Fruit fly (Drosophila melanogaster) whole organism, prepupa: ENCODE measurements around the gene CG13841.

Experiments used
- Blimp-1 ChIP-seq: fragments of 200-800 bp; sonication (Bioruptor generic); optimal IDR thresholded peaks from 3 replicates; lab custom pipeline; 2017; ENCODE audit warnings: missing biosample characterization, missing genetic modification characterization, mild to moderate bottlenecking, moderate library complexity, missing genetic modification reagents
- CG10631 ChIP-seq: fragments of 200-800 bp; sonication (Bioruptor generic); optimal IDR thresholded peaks from 2 replicates; lab custom pipeline; 2016; ENCODE audit warnings: missing biosample characterization, missing genetic modification characterization
- CG10669 ChIP-seq: fragments of 200-800 bp; sonication (Bioruptor generic); optimal IDR thresholded peaks from 3 replicates; lab custom pipeline; 2018; ENCODE audit warnings: missing biosample characterization, mild to moderate bottlenecking, missing genetic modification characterization, moderate library complexity
- CG11294 ChIP-seq: fragments of 200-800 bp; sonication (Bioruptor generic); IDR thresholded peaks from 2 replicates; pipeline ENCODE4 v1.3.6; 2022; ENCODE audit warnings: missing biosample characterization, missing genetic modification characterization
- CG15336 ChIP-seq: fragments of 200-800 bp; sonication (Bioruptor generic); IDR thresholded peaks from 2 replicates; pipeline ENCODE4 v1.3.6; 2022; ENCODE audit warnings: missing biosample characterization, missing genetic modification characterization
- CG16779 ChIP-seq: fragments of 200-800 bp; sonication (Bioruptor generic); optimal IDR thresholded peaks from 3 replicates; lab custom pipeline; 2017; ENCODE audit warnings: missing biosample characterization, mild to moderate bottlenecking, missing genetic modification characterization
- CG32006 ChIP-seq: fragments of 200-800 bp; sonication (Bioruptor generic); optimal IDR thresholded peaks from 3 replicates; lab custom pipeline; 2017; ENCODE audit warnings: missing biosample characterization, mild to moderate bottlenecking, missing genetic modification characterization
- CG34406 ChIP-seq: fragments of 200-800 bp; sonication (Bioruptor generic); optimal IDR thresholded peaks from 3 replicates; lab custom pipeline; 2016; ENCODE audit warnings: missing biosample characterization, missing genetic modification characterization
- CG3919 ChIP-seq: fragments of 200-800 bp; sonication (Bioruptor generic); optimal IDR thresholded peaks from 3 replicates; lab custom pipeline; 2016; ENCODE audit warnings: missing biosample characterization, missing genetic modification characterization
- CG6163 ChIP-seq: fragments of 200-800 bp; sonication (Bioruptor generic); IDR thresholded peaks from 3 replicates; pipeline ENCODE4 v1.3.6; 2022; ENCODE audit warnings: missing biosample characterization, missing genetic modification characterization
- CG6276 ChIP-seq: fragments of 200-800 bp; sonication (Bioruptor generic); optimal IDR thresholded peaks from 2 replicates; lab custom pipeline; 2017; ENCODE audit warnings: missing biosample characterization, mild to moderate bottlenecking, missing genetic modification characterization
- CG6792 ChIP-seq: fragments of 200-800 bp; sonication (Bioruptor generic); optimal IDR thresholded peaks from 3 replicates; lab custom pipeline; 2016; ENCODE audit warnings: missing biosample characterization, missing genetic modification characterization
- CG6808 ChIP-seq: fragments of 200-800 bp; sonication (Bioruptor generic); optimal IDR thresholded peaks from 3 replicates; lab custom pipeline; 2017; ENCODE audit warnings: missing biosample characterization, missing genetic modification characterization, mild to moderate bottlenecking, moderate library complexity, missing genetic modification reagents
- CG7368 ChIP-seq: fragments of 200-800 bp; sonication (Bioruptor generic); optimal IDR thresholded peaks from 3 replicates; lab custom pipeline; 2016; ENCODE audit warnings: missing biosample characterization, missing genetic modification characterization
- Eip75B ChIP-seq: fragments of 200-800 bp; sonication (Bioruptor generic); optimal IDR thresholded peaks from 3 replicates; lab custom pipeline; 2016; ENCODE audit warnings: missing biosample characterization, missing genetic modification characterization
- Eip78C ChIP-seq: fragments of 200-800 bp; sonication (Bioruptor generic); peaks from one replicate; lab custom pipeline; 2016; ENCODE audit warnings: missing biosample characterization, missing genetic modification characterization
- Eip93F ChIP-seq: fragments of 200-800 bp; sonication (Bioruptor generic); optimal IDR thresholded peaks from 2 replicates; lab custom pipeline; 2016; ENCODE audit warnings: missing biosample characterization, mild to moderate bottlenecking, missing genetic modification characterization
- Ets21C ChIP-seq: fragments of 200-800 bp; sonication (Bioruptor generic); optimal IDR thresholded peaks from 3 replicates; lab custom pipeline; 2016; ENCODE audit warnings: missing biosample characterization, missing genetic modification characterization
- Ets96B ChIP-seq: fragments of 200-800 bp; optimal IDR thresholded peaks from 2 replicates; lab custom pipeline; 2019; ENCODE audit warnings: missing biosample characterization, mild to moderate bottlenecking, missing genetic modification characterization, moderate library complexity
- Gug ChIP-seq: fragments of 200-800 bp; sonication (Bioruptor generic); IDR thresholded peaks from 2 replicates; pipeline ENCODE4 v1.3.6; 2022; ENCODE audit warnings: missing biosample characterization, missing genetic modification characterization
- Hr38 ChIP-seq: sonication (Bioruptor generic); optimal IDR thresholded peaks from 2 replicates; lab custom pipeline; 2016; ENCODE audit warnings: missing biosample characterization, missing genetic modification characterization
- Hr4 ChIP-seq: fragments of 200-800 bp; sonication (Bioruptor generic); optimal IDR thresholded peaks from 3 replicates; lab custom pipeline; 2016; ENCODE audit warnings: missing biosample characterization, missing genetic modification characterization
- Lpt ChIP-seq: fragments of 200-800 bp; sonication (Bioruptor generic); optimal IDR thresholded peaks from 3 replicates; lab custom pipeline; 2016; ENCODE audit warnings: missing biosample characterization, missing genetic modification characterization
- Met ChIP-seq: fragments of 200-800 bp; sonication (Bioruptor generic); optimal IDR thresholded peaks from 3 replicates; lab custom pipeline; 2016; ENCODE audit warnings: missing biosample characterization, missing genetic modification characterization
- OdsH ChIP-seq: fragments of 200-800 bp; sonication (Bioruptor generic); optimal IDR thresholded peaks from 3 replicates; lab custom pipeline; 2016; ENCODE audit warnings: missing biosample characterization, missing genetic modification characterization
- Smox ChIP-seq: fragments of 200-800 bp; sonication (Bioruptor generic); optimal IDR thresholded peaks from 3 replicates; lab custom pipeline; 2016; ENCODE audit warnings: missing biosample characterization, missing genetic modification characterization
- Sox102F ChIP-seq: fragments of 200-800 bp; sonication (Bioruptor generic); optimal IDR thresholded peaks from 2 replicates; lab custom pipeline; 2016; ENCODE audit warnings: missing biosample characterization, mild to moderate bottlenecking, missing genetic modification characterization
- Sox14 ChIP-seq: fragments of 200-800 bp; sonication (Bioruptor generic); optimal IDR thresholded peaks from 3 replicates; lab custom pipeline; 2016; ENCODE audit warnings: missing biosample characterization, missing genetic modification characterization
- achi ChIP-seq: fragments of 200-800 bp; sonication (Bioruptor generic); optimal IDR thresholded peaks from 3 replicates; lab custom pipeline; 2016; ENCODE audit warnings: missing biosample characterization, missing genetic modification characterization
- dac ChIP-seq: fragments of 200-800 bp; sonication (Bioruptor generic); optimal IDR thresholded peaks from 2 replicates; lab custom pipeline; 2017; ENCODE audit warnings: missing biosample characterization, mild to moderate bottlenecking, missing genetic modification characterization
- dsx ChIP-seq: fragments of 200-800 bp; optimal IDR thresholded peaks from 3 replicates; lab custom pipeline; 2019; ENCODE audit warnings: missing biosample characterization, mild to moderate bottlenecking, missing genetic modification characterization, moderate library complexity; ENCODE audit not compliant: poor library complexity, severe bottlenecking
- eg ChIP-seq: fragments of 200-800 bp; sonication (Bioruptor generic); IDR thresholded peaks from 3 replicates; pipeline ENCODE4 v1.3.6; 2022; ENCODE audit warnings: missing biosample characterization, missing genetic modification characterization
- esn ChIP-seq: fragments of 200-800 bp; sonication (Bioruptor generic); optimal IDR thresholded peaks from 2 replicates; lab custom pipeline; 2016; ENCODE audit warnings: missing biosample characterization, mild to moderate bottlenecking, missing genetic modification characterization, moderate library complexity
- fd59A ChIP-seq: fragments of 200-800 bp; sonication (Bioruptor generic); optimal IDR thresholded peaks from 2 replicates; lab custom pipeline; 2017; ENCODE audit warnings: missing biosample characterization, mild to moderate bottlenecking, missing genetic modification characterization, missing genetic modification reagents
- fd85E ChIP-seq: fragments of 200-800 bp; sonication (Bioruptor generic); optimal IDR thresholded peaks from 3 replicates; lab custom pipeline; 2016; ENCODE audit warnings: missing biosample characterization, missing genetic modification characterization
- fkh ChIP-seq: fragments of 200-800 bp; sonication (Bioruptor generic); optimal IDR thresholded peaks from 3 replicates; lab custom pipeline; 2017; ENCODE audit warnings: missing biosample characterization, mild to moderate bottlenecking, missing genetic modification characterization, moderate library complexity
- net ChIP-seq: fragments of 200-800 bp; sonication (Bioruptor generic); optimal IDR thresholded peaks from 3 replicates; lab custom pipeline; 2016; ENCODE audit warnings: missing biosample characterization, missing genetic modification characterization
- pdm3 ChIP-seq: fragments of 200-800 bp; sonication (Bioruptor generic); optimal IDR thresholded peaks from 3 replicates; lab custom pipeline; 2016; ENCODE audit warnings: missing biosample characterization, missing genetic modification characterization
- salr ChIP-seq, 2 experiments: fragments of 200-800 bp; sonication (Bioruptor generic); optimal IDR thresholded peaks; 3 replicates each; lab custom pipeline; 2016 to 2018; ENCODE audit warnings: missing biosample characterization in 2 of 2, missing genetic modification characterization in 2 of 2, mild to moderate bottlenecking in 1 of 2
- ss ChIP-seq, 2 experiments: fragments of 200-800 bp; sonication (Bioruptor generic); optimal IDR thresholded peaks; 2 replicates in 1 of 2; 3 replicates in 1 of 2; lab custom pipeline; 2017 to 2018; ENCODE audit warnings: mild to moderate bottlenecking in 2 of 2, missing biosample characterization in 2 of 2, missing genetic modification characterization in 2 of 2, moderate library complexity in 1 of 2
- svp ChIP-seq: fragments of 200-800 bp; sonication (Bioruptor generic); peaks from one replicate; lab custom pipeline; 2016; ENCODE audit warnings: missing biosample characterization, missing genetic modification characterization
- vri ChIP-seq: fragments of 200-800 bp; sonication (Bioruptor generic); optimal IDR thresholded peaks from 3 replicates; lab custom pipeline; 2016; ENCODE audit warnings: missing biosample characterization, mild to moderate bottlenecking, missing genetic modification characterization

CG13841 gene

DNA sequence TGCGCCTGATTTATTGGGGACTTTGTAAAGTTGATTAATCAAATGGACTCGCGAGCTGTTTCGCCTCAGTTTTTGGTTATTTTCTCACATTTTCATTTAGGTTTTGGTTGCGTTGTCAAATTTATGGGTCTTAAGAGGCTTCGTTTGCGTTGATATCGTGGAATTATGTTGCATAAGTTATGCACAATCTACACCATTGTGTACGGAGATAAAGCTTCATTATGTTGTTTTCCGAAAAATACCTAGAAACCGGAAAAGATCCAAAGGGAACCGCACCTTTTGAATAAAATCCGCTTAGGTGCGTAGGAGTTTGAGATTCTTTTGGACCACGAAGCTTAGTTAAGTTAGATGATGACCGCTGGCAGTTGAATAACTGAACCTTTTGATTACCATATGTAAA lies 10.4 kb downstream of the CG13841 start:
- TF ChIP-seq CG6163 (GFP tag; lab: Robert Waterston, UW) (no peak), Met (no peak), achi (GFP tag; lab: Kevin White, UChicago) (no peak), fd59A (GFP tag; lab: Kevin White, UChicago) (no peak), CG11294 (GFP tag; lab: Robert Waterston, UW) (no peak), vri (GFP tag; lab: Kevin White, UChicago) (no peak), Hr38 (GFP tag; lab: Kevin White, UChicago) (no peak), CG6276 (no peak)

DNA sequence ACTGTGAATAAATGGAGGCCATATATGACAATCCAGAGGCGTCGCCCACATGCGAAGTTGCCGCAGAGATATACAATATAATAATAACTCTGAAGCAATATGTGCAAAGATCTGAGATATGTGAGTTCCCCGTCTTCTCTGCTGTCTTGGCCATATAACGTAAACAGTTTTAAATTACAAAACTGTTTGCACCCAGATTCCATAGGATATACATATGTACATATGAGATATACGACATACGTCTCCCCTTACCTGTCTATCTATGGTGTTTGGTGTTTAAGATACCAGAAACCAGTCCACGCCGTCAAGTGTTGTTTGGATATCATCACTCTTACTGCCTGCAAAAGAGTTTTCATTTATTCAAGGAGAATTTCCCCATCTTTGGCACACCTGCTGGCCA lies 11.2 kb downstream of the CG13841 start:
- TF ChIP-seq ss (GFP tag; optimal IDR thresholded peaks at IDR 0.05; lab: Kevin White, UChicago) (no peak), eg (0 out of 3 replicates have a peak, but pooled peaks have one; percentile 17), fkh (peak; percentile 71), Lpt (no peak), Smox (GFP tag; lab: Kevin White, UChicago) (no peak)

DNA sequence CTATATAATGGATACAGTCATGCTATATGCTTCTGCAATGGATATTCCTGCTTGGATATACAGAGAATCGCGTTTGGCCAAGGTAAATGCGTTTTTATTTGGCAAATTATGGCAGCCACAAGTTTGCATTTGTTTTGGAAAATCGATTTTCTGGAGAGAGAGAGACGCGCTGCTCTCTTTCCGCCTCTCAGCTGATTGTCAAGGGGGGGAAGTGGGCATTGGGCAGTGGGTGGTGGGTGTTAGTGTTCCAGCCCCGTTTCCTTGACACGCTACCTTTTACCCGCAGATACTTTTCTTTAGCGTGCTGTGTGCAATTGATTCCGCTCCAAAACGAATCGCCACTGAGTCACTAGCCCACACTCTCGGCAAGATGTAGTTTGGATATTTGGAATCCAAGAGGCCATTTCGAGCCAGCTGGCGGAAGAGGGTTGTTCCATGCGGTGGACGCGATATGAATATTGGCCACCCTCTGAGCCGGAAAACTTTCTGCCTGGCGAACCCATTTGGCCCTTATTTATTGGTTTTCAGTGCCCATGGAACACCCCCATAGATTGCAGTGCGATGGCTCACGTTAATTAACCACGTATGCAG lies 12.2 kb downstream of the CG13841 start:
- TF ChIP-seq CG3919 (GFP tag; lab: Kevin White, UChicago), result no peak
- TF ChIP-seq eg, result 0 out of 3 replicates have a peak, but pooled peaks have one; percentile 11

DNA sequence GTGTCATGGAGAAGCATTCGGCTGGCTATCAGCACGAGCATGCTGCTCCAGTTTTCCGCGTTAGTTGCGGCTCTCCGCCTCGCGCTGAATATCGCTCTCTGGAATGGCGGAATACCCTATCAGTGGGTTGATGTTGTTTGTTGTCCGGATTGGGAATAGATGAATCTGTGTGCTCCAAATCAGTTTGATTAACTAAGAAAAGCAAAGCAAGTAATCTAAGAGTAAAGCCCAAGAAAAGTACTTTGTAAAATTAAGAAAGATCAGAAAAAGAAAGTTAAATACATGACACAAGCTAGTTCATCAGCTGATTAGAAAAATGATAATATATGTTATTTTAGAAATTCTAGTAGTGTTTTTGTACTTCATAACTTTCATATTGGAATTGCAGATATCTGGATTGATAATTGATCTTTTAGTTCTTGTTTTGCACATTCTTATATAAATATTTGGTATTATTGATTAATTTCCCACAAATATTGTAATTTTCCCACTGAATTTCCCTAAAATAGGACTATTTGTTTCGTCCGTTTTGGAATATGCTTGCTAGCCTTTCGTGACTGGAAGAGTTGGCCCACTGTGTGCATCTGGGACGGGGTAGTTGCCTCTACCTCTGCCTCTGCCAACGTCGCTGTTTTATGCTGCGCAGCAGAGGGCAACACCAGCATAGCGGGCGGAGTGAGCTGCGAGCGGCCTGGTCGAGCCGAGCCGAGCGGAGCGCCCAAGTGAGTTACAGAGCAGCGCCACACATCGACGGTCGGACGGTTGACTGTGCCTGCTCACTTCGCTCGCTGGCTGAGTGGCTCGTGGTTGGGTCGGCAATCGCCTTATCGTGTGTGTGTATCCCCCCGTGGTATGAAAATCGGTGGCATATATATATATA lies 13.4 kb downstream of the CG13841 start:
- TF ChIP-seq svp (GFP tag; lab: Kevin White, UChicago), result peak; percentile 68
- peak; percentile 68 for TF ChIP-seq CG6163 (GFP tag; lab: Robert Waterston, UW)
- no peak for TF ChIP-seq Sox102F (GFP tag; lab: Kevin White, UChicago)
- no peak for TF ChIP-seq Ets21C (GFP tag; lab: Kevin White, UChicago)
- peak; percentile 23 for TF ChIP-seq CG10631 (GFP tag; lab: Kevin White, UChicago)
- peak; percentile 55 for TF ChIP-seq CG6276
- peak; percentile 28 for TF ChIP-seq OdsH (GFP tag; lab: Kevin White, UChicago)
- TF ChIP-seq net (GFP tag; lab: Kevin White, UChicago), result no peak
- peak; percentile 45 for TF ChIP-seq CG16779 (tag; lab: Kevin White, UChicago)
- TF ChIP-seq vri (GFP tag; lab: Kevin White, UChicago), result no peak
- peak; percentile 38 for TF ChIP-seq achi (GFP tag; lab: Kevin White, UChicago)
- TF ChIP-seq Eip93F (GFP tag; lab: Kevin White, UChicago), result no peak
- TF ChIP-seq CG7368 (GFP tag; lab: Kevin White, UChicago), result no peak
- TF ChIP-seq pdm3 (GFP tag; lab: Kevin White, UChicago), result no peak
- TF ChIP-seq CG34406 (GFP tag; lab: Kevin White, UChicago), result no peak
- peak; percentile 10 for TF ChIP-seq dac (GFP tag; lab: Kevin White, UChicago)
- TF ChIP-seq CG32006 (GFP tag; lab: Kevin White, UChicago), result peak; percentile 77
- TF ChIP-seq Gug (GFP tag; lab: Robert Waterston, UW), result 0 out of 2 replicates have a peak, but pooled peaks have one; percentile 22
- peak; percentile 14 for TF ChIP-seq esn
- TF ChIP-seq CG6808, result no peak
- no peak for TF ChIP-seq dsx (GFP tag; lab: Kevin White, UChicago)
- TF ChIP-seq Eip78C (GFP tag; lab: Kevin White, UChicago), result peak; percentile 78
- TF ChIP-seq CG6792, result no peak
- TF ChIP-seq Sox14 (GFP tag; lab: Kevin White, UChicago), result no peak
- TF ChIP-seq fkh, result no peak
- TF ChIP-seq salr (GFP tag; optimal IDR thresholded peaks at IDR 0.05; lab: Kevin White, UChicago), result peak in 1 of 2 experiments; percentile 60
- no peak for TF ChIP-seq fd85E (GFP tag; lab: Kevin White, UChicago)
- peak; percentile 56; the same call in 2 of the 3 replicates for TF ChIP-seq eg
- TF ChIP-seq ss (GFP tag; optimal IDR thresholded peaks at IDR 0.05; lab: Kevin White, UChicago), result no peak
- TF ChIP-seq Ets96B, result no peak
- TF ChIP-seq CG11294 (GFP tag; lab: Robert Waterston, UW), result peak; percentile 13; the same call in 1 of the 2 replicates
- TF ChIP-seq Hr4 (GFP tag; lab: Kevin White, UChicago), result peak; percentile 42
- TF ChIP-seq Eip75B (GFP tag; lab: Kevin White, UChicago), result peak; percentile 16
- 0 out of 2 replicates have a peak, but pooled peaks have one; percentile 7 for TF ChIP-seq CG15336 (GFP tag; lab: Robert Waterston, UW)
- no peak for TF ChIP-seq CG10669
- no peak for TF ChIP-seq Blimp-1 (GFP tag; lab: Kevin White, UChicago)
